Worm (Caenorhabditis elegans): ENCODE results near the gene ufd-1.

ce11 chrIV:12330840-12331359 is at the start of gene ufd-1:
- TF ChIP-seq lsy-2 (tag; optimal IDR thresholded peaks at IDR 0.05) (no peak), F49E8.2 (tag; optimal IDR thresholded peaks at IDR 0.05; ENCODE audit: borderline replicate concordance) (no peak), hlh-30 (tag; optimal IDR thresholded peaks at IDR 0.05; ENCODE audit: insufficient read depth) (no peak), T26A8.4 (GFP tag; IDR thresholded peaks at IDR 0.05) (no peak), zag-1 (tag; optimal IDR thresholded peaks at IDR 0.05) (no peak), mdl-1 (tag; optimal IDR thresholded peaks at IDR 0.05) (no peak)
